Worm (Caenorhabditis elegans): ENCODE measurements around the gene col-110.

DNA sequence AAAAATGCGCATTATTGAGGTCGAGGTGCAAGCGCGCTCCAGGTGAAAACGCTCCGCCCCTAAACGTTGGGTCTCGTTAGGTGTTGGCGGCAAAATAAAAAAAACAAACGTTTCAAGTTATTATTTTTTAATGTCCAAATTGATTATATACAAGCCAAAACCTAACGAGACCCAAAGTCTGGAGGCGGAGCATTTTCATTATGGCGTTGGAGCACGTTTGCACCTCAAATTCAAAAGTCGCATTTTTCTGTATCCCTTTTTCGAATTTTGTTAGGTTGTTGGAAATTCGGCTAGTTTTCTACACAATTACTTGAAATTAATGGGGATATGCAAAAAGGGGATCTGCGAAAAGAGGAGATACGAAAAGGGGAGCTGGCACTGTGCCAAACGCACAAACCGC lies 48.4 kb upstream of the col-110 start, which contains the start of gene col-111:
- TF ChIP-seq lin-15B (tag; optimal IDR thresholded peaks at IDR 0.05) (no peak), ceh-9 (tag; optimal IDR thresholded peaks at IDR 0.05) (no peak), mml-1 (tag; optimal IDR thresholded peaks at IDR 0.05) (no peak), jun-1 (tag; optimal IDR thresholded peaks at IDR 0.05) (no peak)
